Worm (Caenorhabditis elegans): ENCODE measurements around the gene nas-28.

DNA sequence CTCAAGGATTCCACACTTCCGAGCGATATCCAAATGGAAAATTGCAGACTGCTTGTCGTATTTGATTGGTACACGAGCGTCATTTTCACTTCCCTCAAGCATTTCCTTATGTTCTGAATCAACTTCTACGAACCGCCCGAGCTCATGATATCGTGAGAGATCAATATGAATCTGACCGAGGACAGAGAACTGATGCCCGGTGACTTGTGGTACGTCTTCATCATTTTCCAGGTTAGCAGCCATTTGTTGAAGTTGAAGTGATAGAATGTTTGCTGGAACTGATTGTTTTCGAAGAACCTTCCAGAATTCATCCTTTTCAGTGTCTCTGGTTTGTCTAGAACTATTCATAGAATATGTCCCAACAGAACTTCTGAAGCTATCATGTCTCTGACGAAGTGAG is 16.4 kb downstream of the nas-28 start:
- no peak for TF ChIP-seq lin-11 (tag; optimal IDR thresholded peaks at IDR 0.05)
- no peak for TF ChIP-seq zag-1 (tag; optimal IDR thresholded peaks at IDR 0.05)
- TF ChIP-seq ZK546.5 (tag; optimal IDR thresholded peaks at IDR 0.05): no peak
- TF ChIP-seq ceh-82 (tag; optimal IDR thresholded peaks at IDR 0.05): no peak
- TF ChIP-seq nhr-11 (tag; optimal IDR thresholded peaks at IDR 0.05): no peak

Measured in whole organism, L2 larva.